Worm (Caenorhabditis elegans): Measurements from ENCODE around the gene cyn-4.

cyn-4 gene

DNA sequence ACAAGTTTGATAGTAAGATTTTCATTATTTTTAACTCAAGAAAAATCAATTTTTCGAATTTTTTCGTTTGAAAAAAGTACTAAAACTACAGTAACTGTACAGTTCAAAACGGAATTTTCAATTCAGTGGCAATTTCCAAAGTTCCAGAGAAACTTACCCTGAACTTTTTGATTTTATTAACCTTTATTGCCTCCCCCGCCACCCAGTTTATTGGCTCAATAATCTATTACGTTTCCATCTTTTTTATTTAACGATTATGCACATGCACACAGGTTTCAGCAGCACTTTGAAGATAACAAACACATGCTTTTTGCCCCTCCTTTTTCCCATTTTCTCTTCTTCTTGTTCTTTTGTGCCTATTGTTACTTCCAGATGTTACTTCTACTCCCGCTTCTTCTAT, 8.2 kb upstream of the cyn-4 start, which contains the start of gene lurp-1:
TSS of gene lurp-1 (plus strand) at position 301 of the 400 bp plus-strand sequence.
- TF ChIP-seq ceh-16 (tag; optimal IDR thresholded peaks at IDR 0.05) (no peak), zag-1 (tag; optimal IDR thresholded peaks at IDR 0.05) (no peak), nhr-25 (tag; optimal IDR thresholded peaks at IDR 0.05) (no peak), lsy-2 (tag; optimal IDR thresholded peaks at IDR 0.05) (no peak), nhr-237 (tag; optimal IDR thresholded peaks at IDR 0.05) (no peak), C34F6.9 (tag; optimal IDR thresholded peaks at IDR 0.05) (no peak), unc-62 (GFP tag; optimal IDR thresholded peaks at IDR 0.05) (no peak), ztf-4 (tag; optimal IDR thresholded peaks at IDR 0.05) (no peak), fos-1 (tag; optimal IDR thresholded peaks at IDR 0.05) (no peak), Y55F3AM.14 (GFP tag; optimal IDR thresholded peaks at IDR 0.05) (no peak), lin-13 (GFP tag; optimal IDR thresholded peaks at IDR 0.05) (no peak), F13H6.1 (tag; optimal IDR thresholded peaks at IDR 0.05) (no peak)

DNA sequence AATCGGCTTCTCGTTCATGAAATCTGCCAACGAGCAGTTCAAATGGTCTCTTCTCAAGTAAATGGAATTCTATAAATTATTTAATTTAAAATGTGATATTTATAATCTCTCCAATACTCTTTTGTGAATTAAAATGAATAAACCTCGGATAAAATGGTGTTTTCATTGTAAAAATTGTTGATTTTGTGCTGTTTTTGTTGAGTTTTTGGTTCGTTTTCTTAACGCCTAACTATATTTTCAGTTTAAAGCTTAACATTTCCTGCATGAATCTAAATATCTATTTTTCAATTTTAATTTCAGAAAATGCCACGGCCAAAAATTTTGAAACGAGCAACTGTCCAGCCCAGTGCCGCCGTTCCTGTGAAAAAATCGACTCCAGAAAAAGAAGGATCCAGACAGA, 1.2 kb upstream of the cyn-4 start, which contains the start of gene orc-2:
TSS of gene orc-2 (plus strand) at position 301 of the 400 bp plus-strand sequence.
- TF ChIP-seq zag-1 (tag; optimal IDR thresholded peaks at IDR 0.05) (no peak), alr-1 (tag; optimal IDR thresholded peaks at IDR 0.05) (no peak)

DNA sequence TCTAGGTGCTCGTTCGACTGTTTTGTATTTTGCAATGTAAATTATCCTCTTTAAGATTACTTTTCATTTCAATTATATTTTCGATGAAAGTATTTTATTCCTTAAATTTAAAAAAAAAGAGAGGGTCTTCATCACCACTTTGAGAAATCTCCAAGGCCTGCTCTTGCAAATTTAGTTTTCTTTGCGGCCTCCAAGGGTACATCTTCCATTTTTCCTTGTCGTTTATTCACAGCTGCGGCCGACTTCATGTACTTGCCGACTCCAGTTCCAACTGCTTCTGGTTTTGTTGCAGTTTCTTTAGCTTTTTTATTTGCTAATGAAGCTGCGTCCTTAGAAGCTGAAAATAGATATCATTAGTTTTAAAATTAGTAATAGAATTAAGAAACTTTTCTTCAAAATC, 1.7 kb downstream of the cyn-4 start:
- TF ChIP-seq nhr-6 (tag; optimal IDR thresholded peaks at IDR 0.05) (no peak), unc-62 (GFP tag; optimal IDR thresholded peaks at IDR 0.05) (no peak), mbf-1 (tag; optimal IDR thresholded peaks at IDR 0.05) (no peak), sma-9 (GFP tag; optimal IDR thresholded peaks at IDR 0.05) (no peak), sma-9 (tag; optimal IDR thresholded peaks at IDR 0.05) (no peak), R02D3.7 (tag; optimal IDR thresholded peaks at IDR 0.05) (no peak), sem-4 (tag; optimal IDR thresholded peaks at IDR 0.05) (no peak), unc-55 (GFP tag; optimal IDR thresholded peaks at IDR 0.05) (no peak), fos-1 (tag; optimal IDR thresholded peaks at IDR 0.05) (no peak), nhr-25 (tag; optimal IDR thresholded peaks at IDR 0.05) (no peak), C34F6.9 (tag; optimal IDR thresholded peaks at IDR 0.05) (no peak), aly-2 (tag; optimal IDR thresholded peaks at IDR 0.05) (no peak), zag-1 (tag; optimal IDR thresholded peaks at IDR 0.05) (no peak), ceh-82 (tag; optimal IDR thresholded peaks at IDR 0.05) (no peak), peb-1 (tag; optimal IDR thresholded peaks at IDR 0.05) (no peak), sma-3 (GFP tag; optimal IDR thresholded peaks at IDR 0.05) (no peak), nhr-77 (tag; optimal IDR thresholded peaks at IDR 0.05) (no peak), unc-39 (tag; optimal IDR thresholded peaks at IDR 0.05) (no peak), blmp-1 (tag; optimal IDR thresholded peaks at IDR 0.05; ENCODE audit: insufficient read depth) (no peak)

DNA sequence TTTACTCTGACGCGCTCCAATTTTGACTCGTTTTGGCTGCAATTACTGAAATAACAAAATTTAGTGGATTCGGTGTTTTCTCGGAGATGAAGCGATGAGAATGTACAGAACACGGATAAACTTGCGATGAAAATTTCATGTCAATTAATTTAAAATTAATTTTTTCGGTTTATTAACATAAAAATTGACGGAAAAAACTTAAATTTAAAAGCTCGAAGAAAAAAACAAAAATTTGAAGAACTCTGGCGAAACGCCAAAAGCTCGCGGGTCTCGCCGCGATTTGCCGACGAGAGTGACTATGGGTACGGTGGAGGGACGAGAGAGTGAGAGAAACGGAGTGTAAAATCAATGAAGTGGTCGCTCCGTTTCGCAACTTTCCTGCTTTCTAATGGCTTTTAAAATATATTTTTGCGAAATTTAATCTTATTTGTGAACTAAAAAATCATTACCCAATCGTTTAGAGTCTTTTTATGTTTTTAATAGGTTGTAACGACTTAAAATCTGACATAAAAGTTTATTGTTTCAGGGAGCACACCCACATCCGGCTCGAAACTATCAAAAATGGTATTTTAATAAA, 3.7 kb downstream of the cyn-4 start, which contains the start of the genes gmps-1 and cap-2:
TSS of gene gmps-1 (minus strand) at position 51 of the 577 bp plus-strand sequence.
TSS of gene cap-2 (plus strand) at position 527 of the 577 bp plus-strand sequence.
- TF ChIP-seq alr-1 (tag; optimal IDR thresholded peaks at IDR 0.05) (no peak), nhr-12 (tag; optimal IDR thresholded peaks at IDR 0.05) (peak; percentile 22), ceh-16 (tag; optimal IDR thresholded peaks at IDR 0.05) (peak; percentile 76), ztf-4 (tag; optimal IDR thresholded peaks at IDR 0.05) (peak; percentile 96), snpc-4 (tag; optimal IDR thresholded peaks at IDR 0.05) (peak; percentile 79), unc-55 (GFP tag; optimal IDR thresholded peaks at IDR 0.05) (peak; percentile 99), elt-1 (tag; optimal IDR thresholded peaks at IDR 0.05) (no peak), lin-11 (tag; optimal IDR thresholded peaks at IDR 0.05) (peak; percentile 97), elt-3 (tag; optimal IDR thresholded peaks at IDR 0.05) (no peak), crh-2 (tag; optimal IDR thresholded peaks at IDR 0.05) (peak; percentile 97), fos-1 (tag; optimal IDR thresholded peaks at IDR 0.05) (peak; percentile 94), mbf-1 (tag; optimal IDR thresholded peaks at IDR 0.05) (peak; percentile 40), nhr-23 (tag; optimal IDR thresholded peaks at IDR 0.05) (no peak), ama-1 (optimal IDR thresholded peaks at IDR 0.05) (peak; percentile 16), ztf-1 (GFP tag; conservative IDR thresholded peaks at IDR 0.05) (no peak), sma-3 (GFP tag; optimal IDR thresholded peaks at IDR 0.05) (peak; percentile 95), unc-39 (tag; optimal IDR thresholded peaks at IDR 0.05) (no peak), gmeb-1 (tag; optimal IDR thresholded peaks at IDR 0.05) (peak; percentile 94), aly-2 (tag; optimal IDR thresholded peaks at IDR 0.05) (peak; percentile 6), ceh-82 (tag; optimal IDR thresholded peaks at IDR 0.05) (peak; percentile 97), nhr-237 (tag; optimal IDR thresholded peaks at IDR 0.05) (peak; percentile 79), nhr-21 (tag; optimal IDR thresholded peaks at IDR 0.05) (peak; percentile 95), R02D3.7 (tag; optimal IDR thresholded peaks at IDR 0.05) (peak; percentile 95), mdl-1 (tag; optimal IDR thresholded peaks at IDR 0.05) (peak; percentile 52 to 79), lin-39 (tag; optimal IDR thresholded peaks at IDR 0.05) (peak; percentile 0), blmp-1 (tag; optimal IDR thresholded peaks at IDR 0.05; ENCODE audit: insufficient read depth) (peak; percentile 51), nhr-10 (tag; optimal IDR thresholded peaks at IDR 0.05) (peak; percentile 88), C34F6.9 (tag; optimal IDR thresholded peaks at IDR 0.05) (peak; percentile 97), ztf-11 (tag; optimal IDR thresholded peaks at IDR 0.05) (no peak), mab-5 (tag; optimal IDR thresholded peaks at IDR 0.05) (peak; percentile 97), lsy-2 (tag; optimal IDR thresholded peaks at IDR 0.05) (peak; percentile 100), egl-27 (tag; optimal IDR thresholded peaks at IDR 0.05) (peak; percentile 95), sma-9 (GFP tag; optimal IDR thresholded peaks at IDR 0.05) (peak; percentile 98), sma-9 (tag; optimal IDR thresholded peaks at IDR 0.05) (no peak), nhr-25 (tag; optimal IDR thresholded peaks at IDR 0.05) (peak; percentile 97), peb-1 (tag; optimal IDR thresholded peaks at IDR 0.05) (no peak), sem-4 (tag; optimal IDR thresholded peaks at IDR 0.05) (peak; percentile 95), nhr-6 (tag; optimal IDR thresholded peaks at IDR 0.05) (peak; percentile 94)
